Fruit fly (Drosophila melanogaster) whole organism, embryonic: ENCODE data around the gene CG5973.

Experiments
- Ada2b ChIP-seq: fragments of 200-800 bp; sonication (Bioruptor generic); IDR thresholded peaks from 2 replicates; pipeline ENCODE4 v1.3.6; 2022; ENCODE audit warnings: missing biosample characterization, missing genetic modification characterization
- Blimp-1 ChIP-seq: fragments of 200-800 bp; sonication (Bioruptor generic); optimal IDR thresholded peaks from 3 replicates; lab custom pipeline; 2018; ENCODE audit warnings: missing biosample characterization, missing genetic modification characterization, mild to moderate bottlenecking, moderate library complexity, missing genetic modification reagents
- BtbVII ChIP-seq: fragments of 200-800 bp; sonication (Bioruptor generic); optimal IDR thresholded peaks from 3 replicates; lab custom pipeline; 2017; ENCODE audit warnings: missing biosample characterization, mild to moderate bottlenecking, missing genetic modification characterization
- CG11398 ChIP-seq: fragments of 200-800 bp; sonication (Bioruptor generic); optimal IDR thresholded peaks from 2 replicates; lab custom pipeline; 2016; ENCODE audit warnings: missing biosample characterization, missing genetic modification characterization
- CG11696 ChIP-seq: fragments of 200-800 bp; sonication (Bioruptor generic); IDR thresholded peaks from 2 replicates; pipeline ENCODE4 v1.3.6; 2022; ENCODE audit warnings: missing biosample characterization, missing genetic modification characterization
- CG12219 ChIP-seq: fragments of 200-800 bp; sonication (Bioruptor generic); optimal IDR thresholded peaks from 3 replicates; lab custom pipeline; 2018; ENCODE audit warnings: missing biosample characterization, mild to moderate bottlenecking, missing genetic modification characterization
- CG1529 ChIP-seq: fragments of 200-800 bp; sonication (Bioruptor generic); optimal IDR thresholded peaks from 3 replicates; lab custom pipeline; 2018; ENCODE audit warnings: missing biosample characterization, missing genetic modification characterization
- CG1647 ChIP-seq: fragments of 200-800 bp; sonication (Bioruptor generic); optimal IDR thresholded peaks from 3 replicates; lab custom pipeline; 2016; ENCODE audit warnings: missing biosample characterization, missing genetic modification characterization
- CG17359 ChIP-seq: fragments of 200-800 bp; sonication (Bioruptor generic); optimal IDR thresholded peaks from 3 replicates; lab custom pipeline; 2018; ENCODE audit warnings: missing biosample characterization, mild to moderate bottlenecking, missing genetic modification characterization, moderate library complexity
- CG18011 ChIP-seq: fragments of 200-800 bp; sonication (Bioruptor generic); optimal IDR thresholded peaks from 2 replicates; lab custom pipeline; 2017; ENCODE audit warnings: missing biosample characterization, missing genetic modification characterization, mild to moderate bottlenecking, moderate library complexity, missing genotype
- CG18262 ChIP-seq: fragments of 200-800 bp; optimal IDR thresholded peaks from 3 replicates; lab custom pipeline; 2019; ENCODE audit warnings: missing biosample characterization, mild to moderate bottlenecking, missing genetic modification characterization, moderate library complexity
- CG2120 ChIP-seq: fragments of 200-800 bp; sonication (Bioruptor generic); optimal IDR thresholded peaks from 3 replicates; lab custom pipeline; 2016; ENCODE audit warnings: missing biosample characterization, missing genetic modification characterization
- CG3407 ChIP-seq: fragments of 200-800 bp; sonication (Bioruptor generic); optimal IDR thresholded peaks from 2 replicates; lab custom pipeline; 2018; ENCODE audit warnings: missing biosample characterization, mild to moderate bottlenecking, missing genetic modification characterization
- CG34224 ChIP-seq: fragments of 200-800 bp; sonication (Bioruptor generic); IDR thresholded peaks from 3 replicates; pipeline ENCODE4 v1.3.6; 2022; ENCODE audit warnings: missing biosample characterization, missing genetic modification characterization; ENCODE audit not compliant: partially characterized antibody
- CG4730 ChIP-seq: fragments of 200-800 bp; sonication (Bioruptor generic); IDR thresholded peaks from 2 replicates; pipeline ENCODE4 v1.3.6; 2022; ENCODE audit warnings: missing biosample characterization, missing genetic modification characterization
- CG4854 ChIP-seq: fragments of 200-800 bp; sonication (Bioruptor generic); optimal IDR thresholded peaks from 2 replicates; lab custom pipeline; 2016; ENCODE audit warnings: missing biosample characterization, missing genetic modification characterization, inconsistent platforms
- CG6175 ChIP-seq: fragments of 200-800 bp; sonication (Bioruptor generic); IDR thresholded peaks from 3 replicates; pipeline ENCODE4 v1.3.6; 2022; ENCODE audit warnings: missing biosample characterization, missing genetic modification characterization
- CG7786 ChIP-seq: fragments of 200-800 bp; sonication (Bioruptor generic); optimal IDR thresholded peaks from 2 replicates; lab custom pipeline; 2016; ENCODE audit warnings: missing biosample characterization, missing genetic modification characterization
- CG7928 ChIP-seq: fragments of 200-800 bp; sonication (Bioruptor generic); optimal IDR thresholded peaks from 2 replicates; lab custom pipeline; 2017; ENCODE audit warnings: missing biosample characterization, mild to moderate bottlenecking, missing genetic modification characterization
- CG9797 ChIP-seq: fragments of 200-800 bp; sonication (Bioruptor generic); optimal IDR thresholded peaks from 3 replicates; lab custom pipeline; 2018; ENCODE audit warnings: missing biosample characterization, mild to moderate bottlenecking, missing genetic modification characterization
- CkIIα-i1 ChIP-seq: fragments of 200-800 bp; sonication (Bioruptor generic); IDR thresholded peaks from 2 replicates; pipeline ENCODE4 v1.3.6; 2022; ENCODE audit warnings: missing biosample characterization, missing genetic modification characterization
- CoRest ChIP-seq: fragments of 200-800 bp; sonication (Bioruptor generic); optimal IDR thresholded peaks from 3 replicates; lab custom pipeline; 2018; ENCODE audit warnings: missing biosample characterization, mild to moderate bottlenecking, missing genetic modification characterization, moderate library complexity
- Elba2 ChIP-seq: fragments of 200-800 bp; sonication (Bioruptor generic); optimal IDR thresholded peaks from 3 replicates; lab custom pipeline; 2016; ENCODE audit warnings: missing biosample characterization, missing genetic modification characterization
- Fer2 ChIP-seq: fragments of 200-800 bp; sonication (Bioruptor generic); optimal IDR thresholded peaks from 2 replicates; lab custom pipeline; 2018; ENCODE audit warnings: missing biosample characterization, mild to moderate bottlenecking, missing genetic modification characterization, moderate library complexity
- Fer3 ChIP-seq: fragments of 200-800 bp; sonication (Bioruptor generic); optimal IDR thresholded peaks from 2 replicates; lab custom pipeline; 2018; ENCODE audit warnings: missing biosample characterization, mild to moderate bottlenecking, missing genetic modification characterization, moderate library complexity
- Gsc ChIP-seq: fragments of 200-800 bp; sonication (Bioruptor generic); IDR thresholded peaks from 2 replicates; pipeline ENCODE4 v1.3.6; 2022; ENCODE audit warnings: missing biosample characterization, missing genetic modification characterization
- HHEX ChIP-seq: fragments of 200-800 bp; sonication (Bioruptor generic); optimal IDR thresholded peaks from 3 replicates; lab custom pipeline; 2017; ENCODE audit warnings: missing biosample characterization, mild to moderate bottlenecking, missing genetic modification characterization, missing genetic modification reagents
- Hsf ChIP-seq: fragments of 200-800 bp; sonication (Bioruptor generic); optimal IDR thresholded peaks from 3 replicates; lab custom pipeline; 2016; ENCODE audit warnings: missing biosample characterization, missing genetic modification characterization
- Ravus ChIP-seq: fragments of 200-800 bp; sonication (Bioruptor generic); IDR thresholded peaks from 2 replicates; pipeline ENCODE4 v1.3.6; 2022; ENCODE audit warnings: missing biosample characterization, missing genetic modification characterization
- Sin3A ChIP-seq: fragments of >200 bp; optimal IDR thresholded peaks from 2 replicates; lab custom pipeline; 2018
- Vsx1 ChIP-seq: fragments of 200-800 bp; sonication (Bioruptor generic); optimal IDR thresholded peaks from 2 replicates; lab custom pipeline; 2017; ENCODE audit warnings: missing biosample characterization, mild to moderate bottlenecking, missing genetic modification characterization, missing genetic modification reagents
- cg ChIP-seq: fragments of 200-800 bp; sonication (Bioruptor generic); optimal IDR thresholded peaks from 3 replicates; lab custom pipeline; 2019; ENCODE audit warnings: missing biosample characterization, mild to moderate bottlenecking, missing genetic modification characterization, moderate library complexity
- chm ChIP-seq: fragments of 200-800 bp; sonication (Bioruptor generic); IDR thresholded peaks from 2 replicates; pipeline ENCODE4 v1.3.6; 2022; ENCODE audit warnings: missing biosample characterization, missing genetic modification characterization
- emc ChIP-seq: fragments of 200-800 bp; sonication (Bioruptor generic); optimal IDR thresholded peaks from 2 replicates; lab custom pipeline; 2016; ENCODE audit warnings: missing biosample characterization, missing genetic modification characterization
- en ChIP-seq: fragments of 200-800 bp; sonication (Bioruptor generic); optimal IDR thresholded peaks from 2 replicates; lab custom pipeline; 2016; ENCODE audit warnings: missing biosample characterization, missing genetic modification characterization
- nerfin-2 ChIP-seq: fragments of 200-800 bp; sonication (Bioruptor generic); IDR thresholded peaks from 2 replicates; pipeline ENCODE4 v1.3.6; 2022; ENCODE audit warnings: missing biosample characterization, missing genetic modification characterization; ENCODE audit not compliant: partially characterized antibody
- nmo ChIP-seq: fragments of 200-800 bp; sonication (Bioruptor generic); optimal IDR thresholded peaks from 2 replicates; lab custom pipeline; 2018; ENCODE audit warnings: missing biosample characterization, mild to moderate bottlenecking, missing genetic modification characterization, moderate library complexity
- nom ChIP-seq: fragments of 200-800 bp; sonication (Bioruptor generic); optimal IDR thresholded peaks from 2 replicates; lab custom pipeline; 2017; ENCODE audit warnings: missing biosample characterization, missing genetic modification characterization, mild to moderate bottlenecking, moderate library complexity, missing genetic modification reagents
- otp ChIP-seq: fragments of 200-800 bp; sonication (Bioruptor generic); IDR thresholded peaks from 3 replicates; pipeline ENCODE4, ENCODE4 v1.3.6; 2022; ENCODE audit warnings: missing biosample characterization, missing genetic modification characterization
- pan ChIP-seq, 4 experiments: fragments of >200 bp in 3 of 4; fragments of 200-800 bp in 1 of 4; sonication (Bioruptor generic) in 1 of 4; optimal IDR thresholded peaks in 3 of 4; IDR thresholded peaks in 1 of 4; 2 replicates each; pipeline versions ENCODE4 v1.3.6 to Lab custom; 2017 to 2022; ENCODE audit warnings: missing biosample characterization in 2 of 4, missing genetic modification characterization in 2 of 4, mixed read lengths in 1 of 4
- pb ChIP-seq: fragments of 200-800 bp; sonication (Bioruptor generic); optimal IDR thresholded peaks from 3 replicates; lab custom pipeline; 2016; ENCODE audit warnings: missing biosample characterization, missing genetic modification characterization
- phol ChIP-seq: fragments of 200-800 bp; sonication (Bioruptor generic); optimal IDR thresholded peaks from 3 replicates; lab custom pipeline; 2018; ENCODE audit warnings: missing biosample characterization, mild to moderate bottlenecking, missing genetic modification characterization, moderate library complexity
- prd ChIP-seq, 3 experiments: fragments of >200 bp in 2 of 3; fragments of 200-800 bp in 1 of 3; sonication (Bioruptor generic) in 1 of 3; optimal IDR thresholded peaks in 2 of 3; IDR thresholded peaks in 1 of 3; 2 replicates in 2 of 3; 3 replicates in 1 of 3; pipeline versions ENCODE4 v1.3.6 to Lab custom; 2017 to 2022; ENCODE audit warnings: missing biosample characterization in 1 of 3, missing genetic modification characterization in 1 of 3
- ranshi ChIP-seq: fragments of 200-800 bp; sonication (Bioruptor generic); IDR thresholded peaks from 2 replicates; pipeline ENCODE4 v1.3.6; 2022; ENCODE audit warnings: missing biosample characterization, missing genetic modification characterization
- sc ChIP-seq, 3 experiments: fragments of >200 bp in 2 of 3; fragments of 200-800 bp in 1 of 3; sonication (Bioruptor generic) in 1 of 3; optimal IDR thresholded peaks; 2 replicates in 2 of 3; 3 replicates in 1 of 3; lab custom pipeline; 2017; ENCODE audit warnings: mild to moderate bottlenecking in 1 of 3, missing biosample characterization in 1 of 3, missing genetic modification characterization in 1 of 3, missing genetic modification reagents in 1 of 3
- sens ChIP-seq: fragments of 200-800 bp; sonication (Bioruptor generic); peaks from one replicate; lab custom pipeline; 2016; ENCODE audit warnings: missing biosample characterization, missing genetic modification characterization
- sob ChIP-seq: fragments of 200-800 bp; sonication (Bioruptor generic); IDR thresholded peaks from 2 replicates; pipeline ENCODE4 v1.3.6; 2022; ENCODE audit warnings: missing biosample characterization, missing genetic modification characterization
- tap ChIP-seq: fragments of 200-800 bp; optimal IDR thresholded peaks from 3 replicates; lab custom pipeline; 2019; ENCODE audit warnings: missing biosample characterization, mild to moderate bottlenecking, missing genetic modification characterization, moderate library complexity
- unc-4 ChIP-seq: fragments of 200-800 bp; sonication (Bioruptor generic); IDR thresholded peaks from 2 replicates; pipeline ENCODE4 v1.3.6; 2022; ENCODE audit warnings: missing biosample characterization, missing genetic modification characterization; ENCODE audit not compliant: partially characterized antibody
- wdn ChIP-seq: fragments of 200-800 bp; sonication (Bioruptor generic); IDR thresholded peaks from 2 replicates; pipeline ENCODE4 v1.3.6; 2022; ENCODE audit warnings: missing biosample characterization, missing genetic modification characterization

Gene CG5973

dm6 chr2L:7395813-7396212, 41.5 kb upstream of the CG5973 start (continued):
- TF ChIP-seq CG3407 (GFP tag; lab: Kevin White, UChicago) (peak; percentile 4), CkIIα-i1 (no peak), otp (GFP tag; lab: Robert Waterston, UW) (no peak), cg (GFP tag; lab: Kevin White, UChicago) (no peak), pb (GFP tag; lab: Kevin White, UChicago) (no peak), CoRest (tag; lab: Kevin White, UChicago) (peak; percentile 75), CG1647 (GFP tag; lab: Kevin White, UChicago) (no peak), Fer3 (tag; lab: Kevin White, UChicago) (peak; percentile 71), Sin3A (no peak), nerfin-2 (GFP tag; lab: Robert Waterston, UW) (no peak), chm (GFP tag; lab: Robert Waterston, UW) (no peak), CG4854 (GFP tag; lab: Kevin White, UChicago) (no peak), pan (optimal IDR thresholded peaks at IDR 0.05; lab: Kevin White, UChicago) (no peak), pan (GFP tag; optimal IDR thresholded peaks at IDR 0.05 in 1 of 2, IDR thresholded peaks at IDR 0.05 in 1 of 2) (peak in 1 of 2 experiments; percentile 53), Elba2 (GFP tag; lab: Kevin White, UChicago) (no peak), Vsx1 (GFP tag; lab: Kevin White, UChicago) (peak; percentile 23), CG1529 (GFP tag; lab: Kevin White, UChicago) (no peak), CG34224 (GFP tag; lab: Robert Waterston, UW) (no peak), CG7928 (GFP tag; lab: Kevin White, UChicago) (no peak), tap (tag; lab: Kevin White, UChicago) (peak; percentile 63), CG17359 (tag; lab: Kevin White, UChicago) (peak; percentile 68), sens (GFP tag; lab: Kevin White, UChicago) (peak; percentile 33), nom (no peak), emc (GFP tag; lab: Kevin White, UChicago) (no peak), CG7786 (GFP tag; lab: Kevin White, UChicago) (no peak), sc (optimal IDR thresholded peaks at IDR 0.05; lab: Kevin White, UChicago) (no peak), sc (GFP tag; optimal IDR thresholded peaks at IDR 0.05; lab: Kevin White, UChicago) (no peak), Fer2 (tag; lab: Kevin White, UChicago) (no peak), CG11398 (no peak), CG9797 (GFP tag; lab: Kevin White, UChicago) (no peak), nmo (GFP tag; lab: Kevin White, UChicago) (peak; percentile 68), en (GFP tag; lab: Kevin White, UChicago) (no peak), sob (GFP tag; lab: Robert Waterston, UW) (peak; percentile 58; the same call in 1 of the 2 replicates), phol (peak; percentile 63), wdn (GFP tag; lab: Robert Waterston, UW) (no peak), HHEX (GFP tag; lab: Kevin White, UChicago) (peak; percentile 20), CG11696 (GFP tag; lab: Robert Waterston, UW) (no peak), Ravus (peak; percentile 37), Ada2b (GFP tag; lab: Robert Waterston, UW) (peak; percentile 65), CG18262 (tag; lab: Kevin White, UChicago) (peak; percentile 62), Gsc (GFP tag; lab: Robert Waterston, UW) (no peak), CG6175 (GFP tag; lab: Robert Waterston, UW) (no peak), Blimp-1 (peak; percentile 50), CG18011 (GFP tag; lab: Kevin White, UChicago) (no peak), unc-4 (no peak), CG2120 (peak; percentile 27), CG12219 (GFP tag; lab: Kevin White, UChicago) (no peak), CG4730 (peak; percentile 26; the same call in 1 of the 2 replicates), ranshi (GFP tag; lab: Robert Waterston, UW) (no peak), prd (optimal IDR thresholded peaks at IDR 0.05; lab: Kevin White, UChicago) (no peak), prd (GFP tag; IDR thresholded peaks at IDR 0.05; lab: Robert Waterston, UW) (peak; percentile 57; the same call in 1 of the 3 replicates), Hsf (GFP tag; lab: Kevin White, UChicago) (no peak), BtbVII (GFP tag; lab: Kevin White, UChicago) (peak; percentile 49)
